Worm (Caenorhabditis elegans): Measurements from ENCODE around the gene F13A2.1.

F13A2.1 gene

ce11 chrV:4400118-4400517 is 17.9 kb upstream of the F13A2.1 start, which contains the start of gene F13A2.4:
F13A2.4 (minus strand) TSS chrV:4400218.
- TF ChIP-seq lsy-2 (tag; optimal IDR thresholded peaks at IDR 0.05) (no peak), nhr-237 (tag; optimal IDR thresholded peaks at IDR 0.05) (no peak), R02D3.7 (tag; optimal IDR thresholded peaks at IDR 0.05) (no peak), nhr-6 (tag; optimal IDR thresholded peaks at IDR 0.05) (no peak), nhr-23 (tag; optimal IDR thresholded peaks at IDR 0.05) (no peak), lin-11 (tag; optimal IDR thresholded peaks at IDR 0.05) (no peak), peb-1 (tag; optimal IDR thresholded peaks at IDR 0.05) (no peak), F13H6.1 (tag; optimal IDR thresholded peaks at IDR 0.05) (no peak), unc-55 (GFP tag; optimal IDR thresholded peaks at IDR 0.05) (no peak), lin-39 (tag; optimal IDR thresholded peaks at IDR 0.05) (no peak), C34F6.9 (tag; optimal IDR thresholded peaks at IDR 0.05) (no peak), lin-13 (GFP tag; optimal IDR thresholded peaks at IDR 0.05) (no peak), nhr-129 (tag; optimal IDR thresholded peaks at IDR 0.05) (no peak), fos-1 (tag; optimal IDR thresholded peaks at IDR 0.05) (no peak), sma-3 (GFP tag; optimal IDR thresholded peaks at IDR 0.05) (no peak), ztf-4 (tag; optimal IDR thresholded peaks at IDR 0.05) (no peak)

DNA sequence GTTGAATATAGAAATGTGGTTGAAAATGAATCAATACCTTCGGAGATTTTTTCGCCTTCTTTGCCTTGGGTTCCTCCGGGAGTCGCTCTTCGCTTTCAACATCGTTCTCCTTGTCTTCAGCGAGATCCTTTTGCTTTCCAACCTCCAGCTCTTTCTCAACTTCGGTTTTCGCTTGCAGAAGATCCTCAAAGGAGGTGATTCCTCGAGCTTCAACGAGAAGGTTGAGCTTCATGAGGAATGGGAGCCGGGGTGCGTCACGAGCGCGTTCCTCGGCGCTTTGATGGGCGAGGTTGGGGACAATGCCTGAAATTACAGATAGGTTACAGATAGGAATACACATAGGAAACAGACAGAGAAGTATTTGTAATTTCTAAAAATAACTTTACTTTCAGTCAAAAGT is 16.7 kb upstream of the F13A2.1 start:
- no peak for TF ChIP-seq snpc-4 (tag; optimal IDR thresholded peaks at IDR 0.05)
- no peak for TF ChIP-seq nhr-23 (tag; optimal IDR thresholded peaks at IDR 0.05)
- TF ChIP-seq ztf-1 (GFP tag; conservative IDR thresholded peaks at IDR 0.05), result no peak
- TF ChIP-seq blmp-1 (tag; optimal IDR thresholded peaks at IDR 0.05; ENCODE audit: insufficient read depth), result no peak
- TF ChIP-seq ztf-4 (tag; optimal IDR thresholded peaks at IDR 0.05), result no peak
- TF ChIP-seq ztf-11 (tag; optimal IDR thresholded peaks at IDR 0.05), result no peak
- TF ChIP-seq nhr-11 (tag; optimal IDR thresholded peaks at IDR 0.05), result no peak
- TF ChIP-seq mbf-1 (tag; optimal IDR thresholded peaks at IDR 0.05), result no peak
- TF ChIP-seq nhr-6 (tag; optimal IDR thresholded peaks at IDR 0.05), result no peak
- no peak for TF ChIP-seq lin-11 (tag; optimal IDR thresholded peaks at IDR 0.05)
- no peak for TF ChIP-seq sem-4 (tag; optimal IDR thresholded peaks at IDR 0.05)

DNA sequence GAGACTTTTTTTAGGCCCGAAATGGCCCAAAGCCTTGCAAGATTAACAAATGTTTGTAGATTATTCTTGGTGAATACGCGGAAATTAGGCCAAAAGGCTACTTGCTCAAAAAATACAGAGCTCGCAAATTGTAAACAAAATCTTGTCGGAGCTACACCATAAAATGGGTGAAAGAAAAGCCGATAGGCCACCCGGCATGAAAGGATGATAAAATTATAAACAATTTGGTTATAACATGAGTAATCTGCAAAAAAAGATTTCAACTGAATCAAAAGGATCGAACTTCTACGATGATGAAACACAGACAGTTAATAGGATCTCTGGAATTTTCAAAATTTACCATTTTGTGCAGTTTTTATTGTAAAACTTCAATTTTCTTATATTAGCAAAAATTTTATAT is 15.9 kb upstream of the F13A2.1 start:
- no peak for TF ChIP-seq elt-3 (tag; optimal IDR thresholded peaks at IDR 0.05)
- TF ChIP-seq mab-5 (tag; optimal IDR thresholded peaks at IDR 0.05), result no peak
- TF ChIP-seq lin-39 (tag; optimal IDR thresholded peaks at IDR 0.05), result no peak
- TF ChIP-seq lsy-2 (tag; optimal IDR thresholded peaks at IDR 0.05), result no peak
- TF ChIP-seq skn-1 (tag; optimal IDR thresholded peaks at IDR 0.05), result no peak
- TF ChIP-seq unc-39 (tag; optimal IDR thresholded peaks at IDR 0.05), result no peak
- TF ChIP-seq nhr-77 (tag; optimal IDR thresholded peaks at IDR 0.05), result no peak
- no peak for TF ChIP-seq mbf-1 (tag; optimal IDR thresholded peaks at IDR 0.05)
- TF ChIP-seq dmd-4 (tag; optimal IDR thresholded peaks at IDR 0.05), result no peak

DNA sequence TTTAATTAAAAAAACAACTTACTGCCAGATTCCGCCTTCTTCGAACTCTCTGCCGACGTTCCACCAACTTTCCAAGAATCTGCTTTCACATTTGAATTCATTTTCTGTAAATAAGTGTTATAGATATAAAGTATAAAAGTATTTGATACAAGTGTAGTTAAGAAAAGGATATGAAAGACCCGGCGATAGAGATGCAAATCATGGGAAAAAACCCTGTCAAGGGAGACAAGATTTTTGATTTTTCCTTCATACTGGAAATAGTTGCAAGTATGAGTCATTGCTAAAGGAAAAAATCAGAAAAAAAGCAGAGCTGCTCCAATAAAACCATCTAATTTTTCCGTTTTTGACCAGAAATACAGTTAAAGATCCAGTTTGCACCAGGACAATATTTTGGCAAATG is 14.1 kb upstream of the F13A2.1 start, which contains the start of gene F13A2.3:
Gene F13A2.3 (minus strand): TSS at position 101 of the 400 bp plus-strand sequence.
- no peak for TF ChIP-seq zag-1 (tag; optimal IDR thresholded peaks at IDR 0.05)
- TF ChIP-seq C34F6.9 (tag; optimal IDR thresholded peaks at IDR 0.05), result no peak
- TF ChIP-seq nhr-23 (tag; optimal IDR thresholded peaks at IDR 0.05), result no peak
- TF ChIP-seq sma-3 (GFP tag; optimal IDR thresholded peaks at IDR 0.05), result no peak
- TF ChIP-seq lin-11 (tag; optimal IDR thresholded peaks at IDR 0.05), result no peak
- TF ChIP-seq lin-39 (tag; optimal IDR thresholded peaks at IDR 0.05), result no peak
- TF ChIP-seq lin-13 (GFP tag; optimal IDR thresholded peaks at IDR 0.05), result no peak
- TF ChIP-seq ztf-11 (tag; optimal IDR thresholded peaks at IDR 0.05), result no peak
- no peak for TF ChIP-seq elt-1 (tag; optimal IDR thresholded peaks at IDR 0.05)
- no peak for TF ChIP-seq ama-1 (optimal IDR thresholded peaks at IDR 0.05)
- TF ChIP-seq nhr-6 (tag; optimal IDR thresholded peaks at IDR 0.05), result no peak
- TF ChIP-seq sma-9 (GFP tag; optimal IDR thresholded peaks at IDR 0.05), result no peak
- TF ChIP-seq sma-9 (tag; optimal IDR thresholded peaks at IDR 0.05), result no peak
- TF ChIP-seq skn-1 (tag; optimal IDR thresholded peaks at IDR 0.05), result no peak
- TF ChIP-seq peb-1 (tag; optimal IDR thresholded peaks at IDR 0.05), result no peak

DNA sequence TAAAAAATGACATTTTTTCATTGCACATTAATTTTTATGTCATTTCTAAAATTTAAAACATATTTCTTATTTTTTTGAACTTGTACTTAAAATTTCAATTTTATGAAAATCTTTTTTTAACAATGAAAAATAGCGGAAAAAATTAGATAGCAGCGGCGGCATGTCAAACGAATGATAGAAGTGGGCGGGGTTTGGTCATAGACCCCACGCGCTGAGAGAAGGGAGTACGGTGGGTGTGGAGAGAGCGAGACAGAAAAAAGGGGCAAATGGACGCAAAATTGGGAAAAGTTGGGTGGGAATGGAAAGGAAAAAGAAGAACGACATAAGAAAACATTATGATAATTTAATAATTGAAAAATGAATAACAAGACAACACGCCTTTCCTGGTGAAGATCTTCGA is 5.7 kb upstream of the F13A2.1 start:
- TF ChIP-seq mbf-1 (tag; optimal IDR thresholded peaks at IDR 0.05) (no peak), fos-1 (tag; optimal IDR thresholded peaks at IDR 0.05) (no peak), lin-13 (GFP tag; optimal IDR thresholded peaks at IDR 0.05) (no peak), ZK546.5 (tag; optimal IDR thresholded peaks at IDR 0.05) (no peak), lin-39 (tag; optimal IDR thresholded peaks at IDR 0.05) (no peak), mdl-1 (tag; optimal IDR thresholded peaks at IDR 0.05) (no peak), skn-1 (tag; optimal IDR thresholded peaks at IDR 0.05) (no peak), nhr-129 (tag; optimal IDR thresholded peaks at IDR 0.05) (no peak), R02D3.7 (tag; optimal IDR thresholded peaks at IDR 0.05) (no peak), nhr-237 (tag; optimal IDR thresholded peaks at IDR 0.05) (no peak), mab-5 (tag; optimal IDR thresholded peaks at IDR 0.05) (no peak), nhr-25 (tag; optimal IDR thresholded peaks at IDR 0.05) (no peak), dmd-4 (tag; optimal IDR thresholded peaks at IDR 0.05) (no peak), aly-2 (tag; optimal IDR thresholded peaks at IDR 0.05) (no peak)

All from whole organism, L2 larva.